Worm (Caenorhabditis elegans): Measurements from ENCODE around the gene grdn-1.

ce11 chrV:18650043-18650442 is 57.5 kb downstream of the grdn-1 start, which contains the start of gene egas-2:
- no peak for TF ChIP-seq zag-1 (tag; optimal IDR thresholded peaks at IDR 0.05)
- no peak for TF ChIP-seq ztf-11 (tag; optimal IDR thresholded peaks at IDR 0.05)
- TF ChIP-seq ZK546.5 (tag; optimal IDR thresholded peaks at IDR 0.05): no peak

Data from whole organism, L3 larva.